Worm (Caenorhabditis elegans): ENCODE results near the gene npr-16.
A peak's percentile ranks its signal among the peaks of the same experiment; 100 is the strongest.

Gene npr-16

DNA sequence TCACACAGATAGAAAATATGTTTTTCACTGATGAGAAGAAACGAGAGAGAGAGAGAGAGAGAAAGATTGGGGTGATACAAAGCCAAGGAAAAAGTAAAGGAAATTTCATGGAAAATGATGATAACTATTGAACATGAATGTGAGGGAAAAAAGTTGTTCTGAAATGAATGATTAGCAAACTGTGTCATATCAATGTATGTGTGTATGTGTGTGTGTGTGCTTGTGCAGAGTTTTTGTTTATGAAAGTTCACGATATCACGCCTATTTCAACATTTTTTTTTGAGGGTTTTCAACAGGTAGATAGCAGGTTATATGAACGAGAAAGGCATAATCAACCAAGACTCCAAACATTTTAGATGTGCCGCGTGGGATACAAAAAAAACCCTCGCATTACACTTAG lies 12.0 kb upstream of the npr-16 start (continued):
- TF ChIP-seq daf-16 (GFP tag; optimal IDR thresholded peaks at IDR 0.05) (no peak), daf-16 (tag; optimal IDR thresholded peaks at IDR 0.05) (peak; percentile 58)

- TF ChIP-seq zfp-2 (tag; optimal IDR thresholded peaks at IDR 0.05) (no peak), duxl-1 (tag; optimal IDR thresholded peaks at IDR 0.05; ENCODE audit: poor library complexity) (no peak), lin-1 (GFP tag; IDR thresholded peaks at IDR 0.05) (no peak), pha-4 (GFP tag; IDR thresholded peaks at IDR 0.05) (no peak), pha-4 (tag; optimal IDR thresholded peaks at IDR 0.05) (no peak), mdt-29 (GFP tag; IDR thresholded peaks at IDR 0.05) (no peak), hif-1 (tag; optimal IDR thresholded peaks at IDR 0.05) (no peak), ceh-62 (tag; optimal IDR thresholded peaks at IDR 0.05) (no peak), D1046.2 (GFP tag; IDR thresholded peaks at IDR 0.05) (no peak), daf-8 (GFP tag; IDR thresholded peaks at IDR 0.05) (no peak)
Measured at ce11 chrX:3507214-3507613, 11.4 kb upstream of the npr-16 start.

ce11 chrX:3508906-3509305 lies 9.7 kb upstream of the npr-16 start, which contains the start of gene sox-4:
TSS of gene sox-4 (minus strand) at chrX:3509006.
- no peak for TF ChIP-seq fkh-10 (GFP tag; optimal IDR thresholded peaks at IDR 0.05)
- TF ChIP-seq nhr-76 (tag; optimal IDR thresholded peaks at IDR 0.05): no peak
- no peak for TF ChIP-seq ceh-20 (GFP tag; IDR thresholded peaks at IDR 0.05)
- TF ChIP-seq ztf-7 (tag; optimal IDR thresholded peaks at IDR 0.05): no peak
- TF ChIP-seq madf-9 (GFP tag; conservative IDR thresholded peaks at IDR 0.05): no peak
- no peak for TF ChIP-seq daf-19 (GFP tag; conservative IDR thresholded peaks at IDR 0.05)
- no peak for TF ChIP-seq F10B5.3 (tag; optimal IDR thresholded peaks at IDR 0.05)
- TF ChIP-seq unc-130 (GFP tag; optimal IDR thresholded peaks at IDR 0.05): no peak
- TF ChIP-seq unc-39 (tag; optimal IDR thresholded peaks at IDR 0.05): no peak
- TF ChIP-seq F49E8.2 (tag; optimal IDR thresholded peaks at IDR 0.05; ENCODE audit: borderline replicate concordance): no peak
- no peak for TF ChIP-seq F37D6.2 (tag; optimal IDR thresholded peaks at IDR 0.05)
- no peak for TF ChIP-seq ama-1 (optimal IDR thresholded peaks at IDR 0.05)
- no peak for TF ChIP-seq attf-4 (tag; optimal IDR thresholded peaks at IDR 0.05)
- TF ChIP-seq dpl-1 (GFP tag; optimal IDR thresholded peaks at IDR 0.05): no peak
- no peak for TF ChIP-seq dmd-6 (GFP tag; IDR thresholded peaks at IDR 0.05)
- no peak for TF ChIP-seq ceh-62 (tag; optimal IDR thresholded peaks at IDR 0.05)

ce11 chrX:3513715-3514114 lies 4.9 kb upstream of the npr-16 start:
- peak; percentile 85 for TF ChIP-seq fkh-10 (GFP tag; optimal IDR thresholded peaks at IDR 0.05)
- peak in 1 of 2 experiments; percentile 56 for TF ChIP-seq unc-62 (GFP tag; optimal IDR thresholded peaks at IDR 0.05 in 1 of 2)
- no peak for TF ChIP-seq unc-62 (tag; optimal IDR thresholded peaks at IDR 0.05)
- no peak for TF ChIP-seq egl-43 (GFP tag; IDR thresholded peaks at IDR 0.05)

- TF ChIP-seq zip-11 (GFP tag; IDR thresholded peaks at IDR 0.05): no peak
- TF ChIP-seq duxl-1 (tag; optimal IDR thresholded peaks at IDR 0.05; ENCODE audit: poor library complexity): no peak
- TF ChIP-seq nhr-6 (tag; optimal IDR thresholded peaks at IDR 0.05): no peak
- no peak for TF ChIP-seq ceh-44 (GFP tag; IDR thresholded peaks at IDR 0.05)
- TF ChIP-seq ceh-82 (tag; optimal IDR thresholded peaks at IDR 0.05): no peak
- no peak for TF ChIP-seq nhr-25 (tag; optimal IDR thresholded peaks at IDR 0.05; ENCODE audit: borderline replicate concordance, insufficient read depth)
- TF ChIP-seq spr-3 (GFP tag; optimal IDR thresholded peaks at IDR 0.05): no peak
- TF ChIP-seq jun-1 (tag; optimal IDR thresholded peaks at IDR 0.05): no peak
- no peak for TF ChIP-seq mdl-1 (tag; optimal IDR thresholded peaks at IDR 0.05)
- TF ChIP-seq aha-1 (tag): no peak
- no peak for TF ChIP-seq daf-16 (GFP tag; optimal IDR thresholded peaks at IDR 0.05)
- no peak for TF ChIP-seq daf-16 (tag; optimal IDR thresholded peaks at IDR 0.05)
- TF ChIP-seq dmd-6 (GFP tag; IDR thresholded peaks at IDR 0.05): no peak
- no peak for TF ChIP-seq ztf-7 (tag; optimal IDR thresholded peaks at IDR 0.05)
- no peak for TF ChIP-seq Y75B8A.6 (GFP tag; IDR thresholded peaks at IDR 0.05)
- TF ChIP-seq snpc-4 (tag; optimal IDR thresholded peaks at IDR 0.05): no peak
- TF ChIP-seq fos-1 (tag; optimal IDR thresholded peaks at IDR 0.05): no peak
- TF ChIP-seq tra-1 (GFP tag; IDR thresholded peaks at IDR 0.05): no peak
Measured at ce11 chrX:3517141-3517540, 1.5 kb upstream of the npr-16 start.

Data from whole organism, L4 larva.